Fruit fly (Drosophila melanogaster): ENCODE data around the gene Arl8.

Arl8 gene

dm6 chr3R:8122198-8122970 is 4.0 kb upstream of the Arl8 start, which contains the start of gene CG7878:
TSS of gene CG7878 (plus strand) at chr3R:8122725.
- TF ChIP-seq EcR (GFP tag; optimal IDR thresholded peaks at IDR 0.05) (no peak), CG8159 (tag; optimal IDR thresholded peaks at IDR 0.05) (peak; percentile 31), Pif1A (GFP tag; optimal IDR thresholded peaks at IDR 0.05) (peak; percentile 30), Snoo (tag; optimal IDR thresholded peaks at IDR 0.05) (peak; percentile 4), CG14655 (GFP tag; optimal IDR thresholded peaks at IDR 0.05) (no peak), Pif1B (GFP tag; optimal IDR thresholded peaks at IDR 0.05) (peak; percentile 19), CG12605 (GFP tag; IDR thresholded peaks at IDR 0.05) (no peak), CG13204 (GFP tag; optimal IDR thresholded peaks at IDR 0.05) (no peak), fd96Ca (GFP tag; IDR thresholded peaks at IDR 0.05) (no peak), rn (GFP tag; IDR thresholded peaks at IDR 0.05) (no peak), D1 (tag; optimal IDR thresholded peaks at IDR 0.05) (peak; percentile 32), CG8301 (tag; optimal IDR thresholded peaks at IDR 0.05) (no peak), CG32121 (GFP tag; IDR thresholded peaks at IDR 0.05) (0 out of 2 replicates have a peak, but pooled peaks have one; percentile 12), Ets98B (GFP tag; IDR thresholded peaks at IDR 0.05) (peak; percentile 35; the same call in 1 of the 2 replicates), CG17806 (tag; optimal IDR thresholded peaks at IDR 0.05) (peak; percentile 8), gl (tag; optimal IDR thresholded peaks at IDR 0.05) (no peak), CG10348 (GFP tag; IDR thresholded peaks at IDR 0.05) (no peak), CG15710 (tag; optimal IDR thresholded peaks at IDR 0.05) (peak; percentile 14), CG4496 (GFP tag; IDR thresholded peaks at IDR 0.05) (no peak), CG9948 (tag; optimal IDR thresholded peaks at IDR 0.05) (no peak), CG34367 (tag; optimal IDR thresholded peaks at IDR 0.05) (no peak)

dm6 chr3R:8127151-8127690 is 816 bp downstream of the Arl8 start:
- TF ChIP-seq EcR (GFP tag; optimal IDR thresholded peaks at IDR 0.05), result peak; percentile 49
- TF ChIP-seq CG4496 (GFP tag; IDR thresholded peaks at IDR 0.05), result no peak
- no peak for TF ChIP-seq CG17806 (tag; optimal IDR thresholded peaks at IDR 0.05)

- no peak for TF ChIP-seq CG13204 (GFP tag; optimal IDR thresholded peaks at IDR 0.05)
- no peak for TF ChIP-seq CG32121 (GFP tag; IDR thresholded peaks at IDR 0.05)
- TF ChIP-seq CG8301 (tag; optimal IDR thresholded peaks at IDR 0.05), result no peak
- peak; percentile 49 for TF ChIP-seq CG8159 (tag; optimal IDR thresholded peaks at IDR 0.05)
- peak; percentile 39 for TF ChIP-seq CG17806 (tag; optimal IDR thresholded peaks at IDR 0.05)
- TF ChIP-seq CG4496 (GFP tag; IDR thresholded peaks at IDR 0.05), result no peak
- TF ChIP-seq Snoo (tag; optimal IDR thresholded peaks at IDR 0.05), result no peak
These were observed 6.0 kb downstream of the Arl8 start for dm6 chr3R:8132398-8132797.

DNA sequence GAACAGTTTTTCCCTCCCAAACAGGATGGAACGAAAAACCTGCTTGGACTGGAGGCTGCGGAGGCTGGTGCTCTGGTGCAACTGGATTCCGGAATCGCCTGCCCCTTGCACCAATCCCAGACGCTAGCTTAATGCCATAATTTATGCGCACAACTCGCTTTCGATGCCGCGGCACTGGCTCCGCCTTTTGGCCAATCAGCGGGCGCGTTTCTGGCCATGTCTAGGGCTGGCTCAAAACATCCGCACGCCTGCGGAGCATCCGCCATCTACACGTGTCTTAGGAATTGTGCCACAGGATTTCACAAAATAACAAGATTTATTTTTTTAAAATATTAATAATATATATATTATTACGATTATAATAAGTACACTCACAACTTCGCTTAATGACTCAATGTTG is 8.1 kb downstream of the Arl8 start:
- TF ChIP-seq gl (tag; optimal IDR thresholded peaks at IDR 0.05) (no peak), CG9948 (tag; optimal IDR thresholded peaks at IDR 0.05) (no peak), EcR (GFP tag; optimal IDR thresholded peaks at IDR 0.05) (no peak), CG10348 (GFP tag; IDR thresholded peaks at IDR 0.05) (no peak), CG13204 (GFP tag; optimal IDR thresholded peaks at IDR 0.05) (no peak)

DNA sequence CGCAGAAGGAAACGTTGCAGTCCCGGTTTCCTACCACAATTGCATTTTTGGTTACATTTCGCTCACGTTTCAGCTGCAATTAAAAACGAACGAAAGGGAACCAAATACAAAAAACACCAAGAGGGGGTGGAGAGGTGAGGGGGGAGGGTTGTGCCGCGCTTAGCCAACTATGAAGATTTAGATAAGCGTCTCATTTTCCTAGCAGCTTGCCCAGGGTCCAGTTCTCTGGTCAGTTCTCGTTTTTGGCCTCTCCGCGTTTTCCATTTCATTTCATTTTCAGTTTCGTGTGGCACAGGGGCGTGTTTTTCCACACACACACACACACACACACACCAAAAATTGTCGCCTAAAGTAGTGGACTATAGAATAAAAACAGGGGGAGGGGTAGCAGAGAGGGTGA is 11.7 kb downstream of the Arl8 start:
- no peak for TF ChIP-seq Ets98B (GFP tag; IDR thresholded peaks at IDR 0.05)
- no peak for TF ChIP-seq CG4496 (GFP tag; IDR thresholded peaks at IDR 0.05)
- TF ChIP-seq rn (GFP tag; IDR thresholded peaks at IDR 0.05), result no peak
- no peak for TF ChIP-seq CG32121 (GFP tag; IDR thresholded peaks at IDR 0.05)
- TF ChIP-seq CG10348 (GFP tag; IDR thresholded peaks at IDR 0.05), result no peak
- no peak for TF ChIP-seq CG15710 (tag; optimal IDR thresholded peaks at IDR 0.05)

- no peak for TF ChIP-seq CG4496 (GFP tag; IDR thresholded peaks at IDR 0.05)
- no peak for TF ChIP-seq Pif1B (GFP tag; optimal IDR thresholded peaks at IDR 0.05)
- TF ChIP-seq D1 (tag; optimal IDR thresholded peaks at IDR 0.05), result no peak
- no peak for TF ChIP-seq CG14655 (GFP tag; optimal IDR thresholded peaks at IDR 0.05)
- no peak for TF ChIP-seq Pif1A (GFP tag; optimal IDR thresholded peaks at IDR 0.05)
- no peak for TF ChIP-seq CG8159 (tag; optimal IDR thresholded peaks at IDR 0.05)
- TF ChIP-seq CG10348 (GFP tag; IDR thresholded peaks at IDR 0.05), result no peak
- TF ChIP-seq CG15710 (tag; optimal IDR thresholded peaks at IDR 0.05), result no peak
- no peak for TF ChIP-seq rn (GFP tag; IDR thresholded peaks at IDR 0.05)
- no peak for TF ChIP-seq fd96Ca (GFP tag; IDR thresholded peaks at IDR 0.05)
- no peak for TF ChIP-seq gl (tag; optimal IDR thresholded peaks at IDR 0.05)
- TF ChIP-seq EcR (GFP tag; optimal IDR thresholded peaks at IDR 0.05), result no peak
- no peak for TF ChIP-seq CG8301 (tag; optimal IDR thresholded peaks at IDR 0.05)
- no peak for TF ChIP-seq CG12605 (GFP tag; IDR thresholded peaks at IDR 0.05)
- TF ChIP-seq Snoo (tag; optimal IDR thresholded peaks at IDR 0.05), result no peak
- no peak for TF ChIP-seq CG9948 (tag; optimal IDR thresholded peaks at IDR 0.05)
- TF ChIP-seq CG17806 (tag; optimal IDR thresholded peaks at IDR 0.05), result no peak
- TF ChIP-seq CG34367 (tag; optimal IDR thresholded peaks at IDR 0.05), result no peak
- TF ChIP-seq Ets98B (GFP tag; IDR thresholded peaks at IDR 0.05), result no peak
- no peak for TF ChIP-seq CG13204 (GFP tag; optimal IDR thresholded peaks at IDR 0.05)
These were observed 12.9 kb downstream of the Arl8 start for dm6 chr3R:8139326-8139725.
